Worm (Caenorhabditis elegans): ENCODE results near the gene Y6E2A.7.

Gene Y6E2A.7

DNA sequence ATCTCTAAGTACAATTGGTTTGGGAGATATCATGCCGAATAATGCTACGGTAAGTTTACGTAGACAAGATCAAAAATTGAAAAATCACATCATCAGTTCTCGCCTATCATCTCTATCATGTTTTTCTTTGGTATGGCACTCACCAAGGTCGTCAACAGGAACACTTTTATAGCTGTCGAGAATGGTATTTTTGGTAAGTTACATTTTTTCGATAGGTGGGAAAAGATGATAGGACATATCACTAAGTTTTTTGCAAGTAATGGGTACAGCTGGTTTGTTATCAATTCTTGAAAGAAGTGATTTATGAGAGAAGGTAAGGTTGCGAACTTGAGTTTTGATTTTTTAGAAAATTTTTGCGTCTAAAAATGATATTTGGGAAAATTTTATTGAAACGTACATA, 11.7 kb upstream of the Y6E2A.7 start:
- no peak for TF ChIP-seq madf-5 (GFP tag; IDR thresholded peaks at IDR 0.05)
- no peak for TF ChIP-seq daf-19 (GFP tag; conservative IDR thresholded peaks at IDR 0.05)
- no peak for TF ChIP-seq spr-1 (tag; optimal IDR thresholded peaks at IDR 0.05)
- no peak for TF ChIP-seq F49E8.2 (tag; optimal IDR thresholded peaks at IDR 0.05; ENCODE audit: borderline replicate concordance)
- TF ChIP-seq madf-9 (GFP tag; conservative IDR thresholded peaks at IDR 0.05) = no peak
- TF ChIP-seq mxl-3 (GFP tag; optimal IDR thresholded peaks at IDR 0.05) = no peak
- no peak for TF ChIP-seq ceh-82 (tag; optimal IDR thresholded peaks at IDR 0.05)
- TF ChIP-seq mdt-29 (GFP tag; IDR thresholded peaks at IDR 0.05) = no peak
- no peak for TF ChIP-seq daf-8 (GFP tag; IDR thresholded peaks at IDR 0.05)
- TF ChIP-seq mep-1 (tag; optimal IDR thresholded peaks at IDR 0.05) = no peak
- TF ChIP-seq unc-62 (GFP tag; optimal IDR thresholded peaks at IDR 0.05 in 1 of 2) = peak in 1 of 2 experiments; percentile 81
- TF ChIP-seq unc-62 (tag; optimal IDR thresholded peaks at IDR 0.05) = no peak
- no peak for TF ChIP-seq arid-1 (GFP tag; conservative IDR thresholded peaks at IDR 0.05)
- TF ChIP-seq nhr-6 (tag; optimal IDR thresholded peaks at IDR 0.05) = no peak
- no peak for TF ChIP-seq nhr-25 (tag; optimal IDR thresholded peaks at IDR 0.05; ENCODE audit: borderline replicate concordance, insufficient read depth)
- TF ChIP-seq Y105C5A.15 (GFP tag; IDR thresholded peaks at IDR 0.05) = no peak
- no peak for TF ChIP-seq lin-29 (GFP tag; IDR thresholded peaks at IDR 0.05)
- TF ChIP-seq nhr-77 (tag; optimal IDR thresholded peaks at IDR 0.05) = no peak
- no peak for TF ChIP-seq nhr-237 (tag; optimal IDR thresholded peaks at IDR 0.05)
- TF ChIP-seq tra-1 (GFP tag; IDR thresholded peaks at IDR 0.05) = 0 out of 2 replicates have a peak, but pooled peaks have one; percentile 31
- no peak for TF ChIP-seq set-16 (GFP tag; IDR thresholded peaks at IDR 0.05)
- TF ChIP-seq nhr-42 (GFP tag; IDR thresholded peaks at IDR 0.05) = no peak
- no peak for TF ChIP-seq nhr-76 (tag; optimal IDR thresholded peaks at IDR 0.05)
- 0 out of 2 replicates have a peak, but pooled peaks have one; percentile 20 for TF ChIP-seq ceh-20 (GFP tag; IDR thresholded peaks at IDR 0.05)
- TF ChIP-seq ceh-62 (tag; optimal IDR thresholded peaks at IDR 0.05) = no peak
- TF ChIP-seq dve-1 (tag; optimal IDR thresholded peaks at IDR 0.05; ENCODE audit: insufficient read depth) = no peak
- TF ChIP-seq snpc-1.2 (GFP tag; IDR thresholded peaks at IDR 0.05) = no peak
- TF ChIP-seq nhr-28 (tag; optimal IDR thresholded peaks at IDR 0.05) = peak; percentile 55
- TF ChIP-seq F26F4.8 (GFP tag; conservative IDR thresholded peaks at IDR 0.05) = no peak
- no peak for TF ChIP-seq dmd-9 (GFP tag; IDR thresholded peaks at IDR 0.05)

DNA sequence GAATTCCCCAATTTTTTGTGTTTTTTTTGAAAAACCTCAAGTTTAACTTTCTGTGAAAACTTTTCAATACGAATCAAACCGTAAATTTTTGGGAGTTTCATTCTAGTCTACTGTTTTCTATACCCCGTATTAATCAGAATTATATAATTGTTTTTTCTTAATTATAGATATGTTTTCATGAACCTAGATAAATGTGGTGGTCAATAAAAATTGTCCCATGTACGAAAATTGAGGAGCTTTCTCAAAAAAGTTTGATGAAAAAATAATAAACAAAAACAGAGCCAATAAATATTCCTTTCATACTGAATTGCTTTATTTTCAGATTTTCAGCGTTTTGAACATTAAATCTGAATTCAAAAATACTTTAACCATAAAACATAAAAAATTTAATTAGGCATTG, 9.3 kb upstream of the Y6E2A.7 start, which contains the start of gene Y6E2A.1:
Gene Y6E2A.1 (minus strand): TSS at position 101 of the 400 bp plus-strand sequence.
- TF ChIP-seq ceh-44 (GFP tag; IDR thresholded peaks at IDR 0.05) (no peak), lin-29 (GFP tag; IDR thresholded peaks at IDR 0.05) (no peak), unc-130 (GFP tag; optimal IDR thresholded peaks at IDR 0.05) (no peak), duxl-1 (tag; optimal IDR thresholded peaks at IDR 0.05; ENCODE audit: poor library complexity) (no peak), mes-2 (tag; optimal IDR thresholded peaks at IDR 0.05; ENCODE audit: poor library complexity, severe bottlenecking) (no peak), ztf-11 (tag; optimal IDR thresholded peaks at IDR 0.05) (no peak), cey-2 (tag; optimal IDR thresholded peaks at IDR 0.05; ENCODE audit: borderline replicate concordance, insufficient read depth) (no peak), fos-1 (tag; optimal IDR thresholded peaks at IDR 0.05) (no peak), zip-2 (tag; optimal IDR thresholded peaks at IDR 0.05) (no peak)

DNA sequence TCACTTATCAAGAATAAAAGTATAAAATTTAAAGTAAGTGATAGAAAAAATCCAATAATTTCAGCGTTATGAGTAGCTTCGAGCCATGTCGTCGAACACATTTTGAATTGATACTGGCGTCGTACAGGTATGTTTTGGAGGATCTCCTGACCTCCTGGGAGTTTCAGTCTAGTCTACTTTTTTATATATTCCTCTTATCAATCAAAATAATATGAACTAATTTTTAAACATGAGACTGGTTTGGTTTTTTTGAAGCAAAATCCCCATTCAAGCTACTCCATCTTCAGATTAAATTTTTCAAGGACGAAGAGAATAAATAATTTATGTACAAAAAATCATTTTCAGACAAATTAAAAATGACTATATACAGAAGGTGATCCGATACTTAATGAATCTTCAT, 7.8 kb upstream of the Y6E2A.7 start, which contains the start of gene str-101:
Gene str-101 (minus strand): TSS at position 101 of the 400 bp plus-strand sequence.
- TF ChIP-seq saeg-2 (GFP tag; IDR thresholded peaks at IDR 0.05) = no peak
- TF ChIP-seq mdt-29 (GFP tag; IDR thresholded peaks at IDR 0.05) = no peak
- no peak for TF ChIP-seq nhr-11 (tag; optimal IDR thresholded peaks at IDR 0.05)
- no peak for TF ChIP-seq lim-7 (GFP tag; IDR thresholded peaks at IDR 0.05)
- TF ChIP-seq nhr-48 (tag; optimal IDR thresholded peaks at IDR 0.05) = no peak

All from whole organism, L4 larva.